Worm (Caenorhabditis elegans): ENCODE measurements around the gene oac-58.
A peak's percentile ranks its signal among the peaks of the same experiment; 100 is the strongest.

The oac-58 gene

ce11 chrIV:12275892-12276291, 35.6 kb downstream of the oac-58 start, which contains the start of gene vps-8:
TSS of gene vps-8 (minus strand) at chrIV:12275992.
- TF ChIP-seq Y22D7AL.16 (tag; optimal IDR thresholded peaks at IDR 0.05), result no peak
- no peak for TF ChIP-seq ceh-18 (tag; optimal IDR thresholded peaks at IDR 0.05)
- TF ChIP-seq lin-11 (tag; optimal IDR thresholded peaks at IDR 0.05), result no peak
- TF ChIP-seq sox-4 (tag; optimal IDR thresholded peaks at IDR 0.05), result no peak
- TF ChIP-seq unc-55 (GFP tag; optimal IDR thresholded peaks at IDR 0.05), result no peak
- TF ChIP-seq unc-86 (tag; optimal IDR thresholded peaks at IDR 0.05), result no peak

DNA sequence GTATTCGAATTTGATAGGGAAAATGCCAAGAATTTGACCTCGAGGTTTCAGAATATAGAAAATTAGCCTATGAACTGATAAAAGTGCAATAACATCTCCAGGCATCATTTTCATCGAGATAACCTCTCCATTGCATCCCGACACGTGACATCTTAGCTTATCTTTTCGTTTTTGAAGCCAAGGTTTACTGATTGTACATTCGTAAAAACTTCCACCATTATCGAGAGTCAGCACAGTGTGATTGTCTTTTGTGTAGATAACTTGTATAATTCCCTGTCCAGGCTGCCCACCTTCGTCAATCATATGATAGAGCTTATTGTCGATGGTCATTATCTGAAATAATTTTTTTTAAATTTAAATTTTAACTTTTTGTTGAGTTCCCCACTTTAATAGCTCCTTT, 37.1 kb downstream of the oac-58 start:
- TF ChIP-seq pqm-1 (tag; optimal IDR thresholded peaks at IDR 0.05) (no peak), ets-4 (tag; optimal IDR thresholded peaks at IDR 0.05) (no peak), K02D7.2 (tag; optimal IDR thresholded peaks at IDR 0.05) (no peak), sox-2 (GFP tag; IDR thresholded peaks at IDR 0.05) (no peak), elt-2 (tag; optimal IDR thresholded peaks at IDR 0.05) (no peak), unc-86 (tag; optimal IDR thresholded peaks at IDR 0.05) (no peak), dmd-4 (tag; optimal IDR thresholded peaks at IDR 0.05; ENCODE audit: borderline replicate concordance) (no peak), fkh-10 (GFP tag; optimal IDR thresholded peaks at IDR 0.05) (no peak), pag-3 (tag; optimal IDR thresholded peaks at IDR 0.05; ENCODE audit: borderline replicate concordance) (no peak), nfya-1 (tag; optimal IDR thresholded peaks at IDR 0.05) (no peak), unc-42 (tag; optimal IDR thresholded peaks at IDR 0.05) (no peak), fkh-6 (tag; optimal IDR thresholded peaks at IDR 0.05) (no peak)

DNA sequence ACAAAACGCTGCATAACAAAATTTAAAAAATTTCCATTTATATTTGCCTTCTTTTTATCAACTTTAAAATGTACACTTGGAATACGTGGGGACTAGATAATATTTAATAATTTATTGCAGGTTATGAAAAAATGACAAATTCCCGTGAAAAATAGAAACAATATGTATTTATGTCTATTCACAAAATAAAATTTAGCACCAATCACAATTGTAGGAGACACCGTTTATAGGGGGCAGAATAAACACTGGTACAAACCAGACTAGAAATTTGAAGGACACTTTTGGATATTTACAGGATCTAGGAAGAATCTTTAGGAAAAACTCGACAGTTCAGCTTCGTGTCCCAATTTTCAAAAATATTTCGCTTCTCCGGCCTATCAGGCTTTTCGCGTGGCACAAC, 41.1 kb downstream of the oac-58 start, which contains the start of gene C42C1.3:
Gene C42C1.3 (minus strand): TSS at position 101 of the 400 bp plus-strand sequence.
- TF ChIP-seq ceh-22 (tag; optimal IDR thresholded peaks at IDR 0.05), result no peak
- no peak for TF ChIP-seq ceh-18 (tag; optimal IDR thresholded peaks at IDR 0.05)
- no peak for TF ChIP-seq ztf-16 (tag; optimal IDR thresholded peaks at IDR 0.05)
- no peak for TF ChIP-seq ceh-34 (tag; optimal IDR thresholded peaks at IDR 0.05)
- TF ChIP-seq hlh-15 (tag; optimal IDR thresholded peaks at IDR 0.05), result no peak
- TF ChIP-seq sox-2 (GFP tag; IDR thresholded peaks at IDR 0.05), result no peak

ce11 chrIV:12268272-12269045, 43.0 kb downstream of the oac-58 start, which contains the start of the genes ppm-1.H and rpl-34:
TSS of gene ppm-1.H (minus strand) at chrIV:12268322.
TSS of gene rpl-34 (plus strand) at chrIV:12268995.
- TF ChIP-seq nfya-1 (tag; optimal IDR thresholded peaks at IDR 0.05) (peak; percentile 84), ceh-22 (tag; optimal IDR thresholded peaks at IDR 0.05) (no peak), fkh-6 (tag; optimal IDR thresholded peaks at IDR 0.05) (no peak), sox-4 (tag; optimal IDR thresholded peaks at IDR 0.05) (no peak), ceh-24 (tag; optimal IDR thresholded peaks at IDR 0.05) (no peak), fax-1 (tag; optimal IDR thresholded peaks at IDR 0.05) (no peak), dmd-4 (tag; optimal IDR thresholded peaks at IDR 0.05; ENCODE audit: borderline replicate concordance) (no peak), rnt-1 (tag; optimal IDR thresholded peaks at IDR 0.05) (no peak), ceh-19 (GFP tag; optimal IDR thresholded peaks at IDR 0.05) (no peak), lin-11 (tag; optimal IDR thresholded peaks at IDR 0.05) (no peak), pha-2 (tag; optimal IDR thresholded peaks at IDR 0.05) (no peak), ceh-30 (tag; optimal IDR thresholded peaks at IDR 0.05) (no peak), ceh-48 (tag; optimal IDR thresholded peaks at IDR 0.05) (peak; percentile 51), ttx-3 (tag; optimal IDR thresholded peaks at IDR 0.05) (peak; percentile 14), ceh-6 (GFP tag; optimal IDR thresholded peaks at IDR 0.05) (no peak), ceh-31 (tag; optimal IDR thresholded peaks at IDR 0.05) (peak; percentile 64), unc-42 (tag; optimal IDR thresholded peaks at IDR 0.05) (peak; percentile 57), eyg-1 (tag; optimal IDR thresholded peaks at IDR 0.05) (no peak), unc-86 (tag; optimal IDR thresholded peaks at IDR 0.05) (no peak), hlh-6 (tag; optimal IDR thresholded peaks at IDR 0.05) (no peak), ahr-1 (tag; optimal IDR thresholded peaks at IDR 0.05) (no peak), K02D7.2 (tag; optimal IDR thresholded peaks at IDR 0.05) (no peak), nhr-11 (tag; optimal IDR thresholded peaks at IDR 0.05) (no peak), hlh-8 (tag; optimal IDR thresholded peaks at IDR 0.05) (peak; percentile 34), madf-2 (tag; optimal IDR thresholded peaks at IDR 0.05) (no peak), ceh-18 (tag; optimal IDR thresholded peaks at IDR 0.05) (peak; percentile 21), hlh-13 (GFP tag; optimal IDR thresholded peaks at IDR 0.05) (no peak), C08G9.2 (tag; optimal IDR thresholded peaks at IDR 0.05) (no peak), lim-6 (tag; optimal IDR thresholded peaks at IDR 0.05) (no peak), ceh-2 (tag; optimal IDR thresholded peaks at IDR 0.05) (no peak), nhr-232 (tag; optimal IDR thresholded peaks at IDR 0.05) (no peak), mec-3 (tag; optimal IDR thresholded peaks at IDR 0.05; ENCODE audit: borderline replicate concordance) (no peak), pqm-1 (tag; optimal IDR thresholded peaks at IDR 0.05) (no peak), unc-55 (GFP tag; optimal IDR thresholded peaks at IDR 0.05) (peak; percentile 58), ref-2 (tag; optimal IDR thresholded peaks at IDR 0.05) (no peak)
